Fruit fly (Drosophila melanogaster) whole organism, embryonic: ENCODE results near the gene CG17803.

ENCODE experiments used
- Blimp-1 ChIP-seq: fragments of 200-800 bp; sonication (Bioruptor generic); optimal IDR thresholded peaks from 3 replicates; lab custom pipeline; 2018; ENCODE audit warnings: missing biosample characterization, missing genetic modification characterization, mild to moderate bottlenecking, moderate library complexity, missing genetic modification reagents
- CG10209 ChIP-seq: fragments of 200-800 bp; sonication (Bioruptor generic); optimal IDR thresholded peaks from 3 replicates; lab custom pipeline; 2017; ENCODE audit warnings: missing biosample characterization, mild to moderate bottlenecking, missing genetic modification characterization, missing genetic modification reagents
- CG10979 ChIP-seq: fragments of 200-800 bp; sonication (Bioruptor generic); optimal IDR thresholded peaks from 2 replicates; lab custom pipeline; 2018; ENCODE audit warnings: missing biosample characterization, mild to moderate bottlenecking, missing genetic modification characterization, moderate library complexity
- CG11504 ChIP-seq: fragments of 200-800 bp; sonication (Bioruptor generic); optimal IDR thresholded peaks from 3 replicates; lab custom pipeline; 2019; ENCODE audit warnings: missing biosample characterization, mild to moderate bottlenecking, missing genetic modification characterization, moderate library complexity
- CG12659 ChIP-seq: fragments of 200-800 bp; sonication (Bioruptor generic); optimal IDR thresholded peaks from 3 replicates; lab custom pipeline; 2017; ENCODE audit warnings: mild to moderate bottlenecking, missing biosample characterization, missing genetic modification reagents, missing genetic modification characterization
- CG1647 ChIP-seq: fragments of 200-800 bp; sonication (Bioruptor generic); optimal IDR thresholded peaks from 3 replicates; lab custom pipeline; 2016; ENCODE audit warnings: missing biosample characterization, missing genetic modification characterization
- CG16813 ChIP-seq: fragments of 200-800 bp; sonication (Bioruptor generic); IDR thresholded peaks from 3 replicates; pipeline ENCODE4 v1.3.6; 2022; ENCODE audit warnings: missing biosample characterization, missing genetic modification characterization; ENCODE audit not compliant: partially characterized antibody
- CG17802 ChIP-seq: fragments of 200-800 bp; sonication (Bioruptor generic); optimal IDR thresholded peaks from 2 replicates; lab custom pipeline; 2018; ENCODE audit warnings: missing biosample characterization, mild to moderate bottlenecking, missing genetic modification characterization, moderate library complexity
- CG2678 ChIP-seq: fragments of 200-800 bp; sonication (Bioruptor generic); optimal IDR thresholded peaks from 3 replicates; lab custom pipeline; 2019; ENCODE audit warnings: missing biosample characterization, mild to moderate bottlenecking, missing genetic modification characterization, moderate library complexity
- CG30020 ChIP-seq: fragments of 200-800 bp; optimal IDR thresholded peaks from 2 replicates; lab custom pipeline; 2019; ENCODE audit warnings: missing biosample characterization, mild to moderate bottlenecking, missing genetic modification characterization, moderate library complexity
- CG31441 ChIP-seq: fragments of 200-800 bp; sonication (Bioruptor generic); IDR thresholded peaks from 2 replicates; pipeline ENCODE4 v1.3.6; 2022; ENCODE audit warnings: missing biosample characterization, missing genetic modification characterization
- CG6254 ChIP-seq: fragments of 200-800 bp; sonication (Bioruptor generic); optimal IDR thresholded peaks from 3 replicates; lab custom pipeline; 2017; ENCODE audit warnings: mild to moderate bottlenecking, missing biosample characterization, missing genetic modification reagents, missing genetic modification characterization
- CG7839 ChIP-seq: fragments of 200-800 bp; sonication (Bioruptor generic); optimal IDR thresholded peaks from 3 replicates; lab custom pipeline; 2018; ENCODE audit warnings: missing biosample characterization, mild to moderate bottlenecking, missing genetic modification characterization, moderate library complexity
- CG8388 ChIP-seq: fragments of 200-800 bp; sonication (Bioruptor generic); optimal IDR thresholded peaks from 2 replicates; lab custom pipeline; 2019; ENCODE audit warnings: missing biosample characterization, mild to moderate bottlenecking, missing genetic modification characterization, moderate library complexity
- Doc2 ChIP-seq: fragments of 200-800 bp; sonication (Bioruptor generic); IDR thresholded peaks from 2 replicates; pipeline ENCODE4 v1.3.6; 2022; ENCODE audit warnings: missing biosample characterization, missing genetic modification characterization
- Hr78 ChIP-seq, 2 experiments: fragments of 200-800 bp in 1 of 2; fragments of >200 bp in 1 of 2; sonication (Bioruptor generic) in 1 of 2; optimal IDR thresholded peaks; 2 replicates each; lab custom pipeline; 2017 to 2019; ENCODE audit warnings: missing biosample characterization in 2 of 2, missing genetic modification characterization in 2 of 2, mild to moderate bottlenecking in 1 of 2, moderate library complexity in 1 of 2
- NFAT ChIP-seq: fragments of 200-800 bp; sonication (Bioruptor generic); IDR thresholded peaks from 2 replicates; pipeline ENCODE4 v1.3.6; 2022; ENCODE audit warnings: missing biosample characterization, missing genetic modification characterization
- Rfx ChIP-seq: fragments of 200-800 bp; sonication (Bioruptor generic); IDR thresholded peaks from 2 replicates; pipeline ENCODE4 v1.3.6; 2022; ENCODE audit warnings: missing biosample characterization, missing genetic modification characterization
- Sox102F ChIP-seq: fragments of 200-800 bp; sonication (Bioruptor generic); optimal IDR thresholded peaks from 2 replicates; lab custom pipeline; 2018; ENCODE audit warnings: missing biosample characterization, mild to moderate bottlenecking, missing genetic modification characterization, moderate library complexity
- Vsx1 ChIP-seq: fragments of 200-800 bp; sonication (Bioruptor generic); optimal IDR thresholded peaks from 2 replicates; lab custom pipeline; 2017; ENCODE audit warnings: missing biosample characterization, mild to moderate bottlenecking, missing genetic modification characterization, missing genetic modification reagents
- cad ChIP-seq: fragments of >200 bp; optimal IDR thresholded peaks from 2 replicates; lab custom pipeline; 2017; ENCODE audit warnings: missing biosample characterization, missing genetic modification characterization
- cwo ChIP-seq: fragments of 200-800 bp; sonication (Bioruptor generic); optimal IDR thresholded peaks from 3 replicates; lab custom pipeline; 2017; ENCODE audit warnings: missing biosample characterization, missing genetic modification characterization, mild to moderate bottlenecking, moderate library complexity, missing genetic modification reagents
- gem ChIP-seq: fragments of 200-800 bp; sonication (Bioruptor generic); optimal IDR thresholded peaks from 2 replicates; lab custom pipeline; 2019; ENCODE audit warnings: missing biosample characterization, mild to moderate bottlenecking, missing genetic modification characterization, moderate library complexity
- ind ChIP-seq: fragments of 200-800 bp; sonication (Bioruptor generic); optimal IDR thresholded peaks from 3 replicates; lab custom pipeline; 2016; ENCODE audit warnings: missing biosample characterization, missing genetic modification characterization
- luna ChIP-seq: fragments of 200-800 bp; sonication (Bioruptor generic); optimal IDR thresholded peaks from 2 replicates; lab custom pipeline; 2016; ENCODE audit warnings: missing biosample characterization, missing genetic modification characterization
- nerfin-2 ChIP-seq: fragments of 200-800 bp; sonication (Bioruptor generic); IDR thresholded peaks from 2 replicates; pipeline ENCODE4 v1.3.6; 2022; ENCODE audit warnings: missing biosample characterization, missing genetic modification characterization; ENCODE audit not compliant: partially characterized antibody
- nmo ChIP-seq: fragments of 200-800 bp; sonication (Bioruptor generic); optimal IDR thresholded peaks from 2 replicates; lab custom pipeline; 2018; ENCODE audit warnings: missing biosample characterization, mild to moderate bottlenecking, missing genetic modification characterization, moderate library complexity
- nom ChIP-seq: fragments of 200-800 bp; sonication (Bioruptor generic); optimal IDR thresholded peaks from 2 replicates; lab custom pipeline; 2017; ENCODE audit warnings: missing biosample characterization, missing genetic modification characterization, mild to moderate bottlenecking, moderate library complexity, missing genetic modification reagents
- pan ChIP-seq, 4 experiments: fragments of >200 bp in 3 of 4; fragments of 200-800 bp in 1 of 4; sonication (Bioruptor generic) in 1 of 4; optimal IDR thresholded peaks in 3 of 4; IDR thresholded peaks in 1 of 4; 2 replicates each; pipeline versions ENCODE4 v1.3.6 to Lab custom; 2017 to 2022; ENCODE audit warnings: missing biosample characterization in 2 of 4, missing genetic modification characterization in 2 of 4, mixed read lengths in 1 of 4
- phol ChIP-seq: fragments of 200-800 bp; sonication (Bioruptor generic); optimal IDR thresholded peaks from 3 replicates; lab custom pipeline; 2018; ENCODE audit warnings: missing biosample characterization, mild to moderate bottlenecking, missing genetic modification characterization, moderate library complexity
- row ChIP-seq: fragments of 200-800 bp; sonication (Bioruptor generic); IDR thresholded peaks from 3 replicates; pipeline ENCODE4 v1.3.6; 2022; ENCODE audit warnings: missing biosample characterization, missing genetic modification characterization
- sc ChIP-seq, 3 experiments: fragments of >200 bp in 2 of 3; fragments of 200-800 bp in 1 of 3; sonication (Bioruptor generic) in 1 of 3; optimal IDR thresholded peaks; 2 replicates in 2 of 3; 3 replicates in 1 of 3; lab custom pipeline; 2017; ENCODE audit warnings: mild to moderate bottlenecking in 1 of 3, missing biosample characterization in 1 of 3, missing genetic modification characterization in 1 of 3, missing genetic modification reagents in 1 of 3
- sens ChIP-seq: fragments of 200-800 bp; sonication (Bioruptor generic); peaks from one replicate; lab custom pipeline; 2016; ENCODE audit warnings: missing biosample characterization, missing genetic modification characterization
- stwl ChIP-seq: fragments of 200-800 bp; sonication (Bioruptor generic); optimal IDR thresholded peaks from 3 replicates; lab custom pipeline; 2018; ENCODE audit warnings: missing biosample characterization, mild to moderate bottlenecking, missing genetic modification characterization, moderate library complexity
- trem ChIP-seq: fragments of 200-800 bp; optimal IDR thresholded peaks from 3 replicates; lab custom pipeline; 2019; ENCODE audit warnings: missing biosample characterization, mild to moderate bottlenecking, missing genetic modification characterization, moderate library complexity
- ttk ChIP-seq: fragments of 200-800 bp; sonication (Bioruptor generic); IDR thresholded peaks from 2 replicates; pipeline ENCODE4 v2.1.2; 2022; ENCODE audit warnings: missing biosample characterization, missing genetic modification characterization

Gene CG17803

dm6 chr3R:17787780-17788179 is 13.5 kb downstream of the CG17803 start (continued):
- TF ChIP-seq nmo (GFP tag; lab: Kevin White, UChicago) (peak; percentile 37), CG16813 (GFP tag; lab: Robert Waterston, UW) (no peak), Hr78 (GFP tag; optimal IDR thresholded peaks at IDR 0.05; lab: Kevin White, UChicago) (no peak), CG10979 (tag; lab: Kevin White, UChicago) (peak; percentile 52), CG17802 (tag; lab: Kevin White, UChicago) (peak; percentile 37), CG7839 (tag; lab: Kevin White, UChicago) (peak; percentile 13), ind (GFP tag; lab: Kevin White, UChicago) (no peak), CG11504 (peak; percentile 38), CG31441 (GFP tag; lab: Robert Waterston, UW) (peak; percentile 37; the same call in 1 of the 2 replicates), CG8388 (GFP tag; lab: Kevin White, UChicago) (peak; percentile 2), phol (tag; lab: Kevin White, UChicago) (peak; percentile 2), Blimp-1 (GFP tag; lab: Kevin White, UChicago) (peak; percentile 29), CG1647 (GFP tag; lab: Kevin White, UChicago) (no peak), CG6254 (GFP tag; lab: Kevin White, UChicago) (peak; percentile 13), NFAT (GFP tag; lab: Robert Waterston, UW) (no peak), pan (optimal IDR thresholded peaks at IDR 0.05; lab: Kevin White, UChicago) (no peak), pan (GFP tag; optimal IDR thresholded peaks at IDR 0.05 in 1 of 2, IDR thresholded peaks at IDR 0.05 in 1 of 2) (peak in 1 of 2 experiments; percentile 23), CG30020 (tag; lab: Kevin White, UChicago) (no peak), trem (tag; lab: Kevin White, UChicago) (peak; percentile 1), luna (GFP tag; lab: Kevin White, UChicago) (no peak), sc (optimal IDR thresholded peaks at IDR 0.05; lab: Kevin White, UChicago) (no peak), sc (GFP tag; optimal IDR thresholded peaks at IDR 0.05; lab: Kevin White, UChicago) (peak; percentile 9), nom (GFP tag; lab: Kevin White, UChicago) (no peak)

dm6 chr3R:17784189-17784588 is 17.1 kb downstream of the CG17803 start:
- TF ChIP-seq gem (tag; lab: Kevin White, UChicago): peak; percentile 3
- peak; percentile 23 for TF ChIP-seq Sox102F
- TF ChIP-seq cwo (GFP tag; lab: Kevin White, UChicago): no peak
- no peak for TF ChIP-seq cad (GFP tag; lab: Kevin White, UChicago)
- TF ChIP-seq Vsx1 (GFP tag; lab: Kevin White, UChicago): no peak
- peak; percentile 7 for TF ChIP-seq CG2678 (tag; lab: Kevin White, UChicago)
- peak; percentile 56 for TF ChIP-seq sens (GFP tag; lab: Kevin White, UChicago)
- no peak for TF ChIP-seq stwl (tag; lab: Kevin White, UChicago)
- no peak for TF ChIP-seq nerfin-2 (GFP tag; lab: Robert Waterston, UW)
- no peak for TF ChIP-seq ttk (GFP tag; lab: Robert Waterston, UW)
- TF ChIP-seq row: peak; percentile 36
- no peak for TF ChIP-seq Doc2
- TF ChIP-seq Rfx (GFP tag; lab: Robert Waterston, UW): 0 out of 2 replicates have a peak, but pooled peaks have one; percentile 16
- TF ChIP-seq CG10209: no peak
- TF ChIP-seq CG12659 (GFP tag; lab: Kevin White, UChicago): peak; percentile 2
